Worm (Caenorhabditis elegans) whole organism, midembryonic: ENCODE measurements around the gene F07H5.13.

Experiments
- T22C8.4 ChIP-seq: fragments of 200-800 bp; sonication (Bioruptor generic); IDR thresholded peaks from 2 replicates; pipeline ENCODE4 v1.3.6; 2022; ENCODE audit warnings: missing genetic modification characterization, missing compliant biosample characterization
- cog-1 ChIP-seq: sonication (generic microtip); optimal IDR thresholded peaks from 2 replicates; lab custom pipeline; 2016; ENCODE audit warnings: missing genetic modification characterization, missing compliant biosample characterization
- flt-1 ChIP-seq: fragments of 200-800 bp; sonication (Bioruptor generic); IDR thresholded peaks from 2 replicates; pipeline ENCODE4 v1.3.6; 2022; ENCODE audit warnings: missing genetic modification characterization, missing compliant biosample characterization
- klf-2 ChIP-seq: fragments of 200-800 bp; sonication (Bioruptor generic); conservative IDR thresholded peaks from 2 replicates; pipeline ENCODE4 v1.3.6; 2022; ENCODE audit warnings: missing genetic modification reagents, missing genetic modification characterization, missing compliant biosample characterization
- med-1 ChIP-seq: sonication (generic microtip); optimal IDR thresholded peaks from 2 replicates; lab custom pipeline; 2017; ENCODE audit warnings: missing genetic modification characterization, mild to moderate bottlenecking, missing compliant biosample characterization, antibody characterized with exemption, missing genetic modification reagents; ENCODE audit not compliant: insufficient read depth
- ref-1 ChIP-seq: fragments of 200-800 bp; sonication (Bioruptor generic); conservative IDR thresholded peaks from 2 replicates; pipeline ENCODE4 v1.3.6; 2022; ENCODE audit warnings: missing genetic modification reagents, missing genetic modification characterization, missing compliant biosample characterization
- tab-1 ChIP-seq: fragments of 200-800 bp; sonication (Bioruptor generic); IDR thresholded peaks from 2 replicates; pipeline ENCODE4 v1.3.6; 2022; ENCODE audit warnings: missing genetic modification characterization, missing compliant biosample characterization
- ztf-23 ChIP-seq: fragments of 200-800 bp; sonication (Bioruptor generic); IDR thresholded peaks from 2 replicates; pipeline ENCODE4 v1.3.6; 2022; ENCODE audit warnings: missing genetic modification reagents, missing genetic modification characterization, missing compliant biosample characterization
- ztf-29 ChIP-seq: fragments of 200-800 bp; sonication (Bioruptor generic); IDR thresholded peaks from 2 replicates; pipeline ENCODE4 v1.3.6; 2022; ENCODE audit warnings: missing genetic modification reagents, missing genetic modification characterization, missing compliant biosample characterization

ce11 chrII:8748638-8749037 lies 41.7 kb upstream of the F07H5.13 start:
- TF ChIP-seq cog-1 (tag; lab: Kevin White, UChicago) = no peak
- no peak for TF ChIP-seq flt-1
- TF ChIP-seq tab-1 (GFP tag; lab: Robert Waterston, UW) = no peak
- no peak for TF ChIP-seq ref-1 (GFP tag; lab: Robert Waterston, UW)
- TF ChIP-seq ztf-23 = no peak
- no peak for TF ChIP-seq med-1
- TF ChIP-seq T22C8.4 (GFP tag; lab: Robert Waterston, UW) = no peak
- no peak for TF ChIP-seq klf-2 (GFP tag; lab: Robert Waterston, UW)
- TF ChIP-seq ztf-29 = no peak
